Worm (Caenorhabditis elegans) whole organism, L4 larva: ENCODE measurements around the gene fbxa-38.

Experiments used
- F44E2.7 ChIP-seq: fragments of 200-800 bp; sonication (Bioruptor generic); IDR thresholded peaks from 2 replicates; pipeline ENCODE4 v2.1.2; 2022; ENCODE audit warnings: missing genetic modification characterization, missing compliant biosample characterization
- R02D3.7 ChIP-seq: fragments of 150-350 bp; sonication (generic microtip); optimal IDR thresholded peaks from 3 replicates; lab custom pipeline; 2014; ENCODE audit warnings: missing biosample characterization, missing genetic modification characterization
- Y105C5A.15 ChIP-seq: fragments of 200-800 bp; sonication (Bioruptor generic); IDR thresholded peaks from 2 replicates; pipeline ENCODE4 v1.3.6; 2022; ENCODE audit warnings: missing genetic modification characterization, missing compliant biosample characterization
- Y48G9A.11 ChIP-seq: fragments of 200-800 bp; sonication (Bioruptor generic); IDR thresholded peaks from 2 replicates; pipeline ENCODE4 v1.3.6; 2022; ENCODE audit warnings: missing genetic modification reagents, missing genetic modification characterization, missing compliant biosample characterization
- Y5F2A.4 ChIP-seq: fragments of 200-800 bp; sonication (Bioruptor generic); optimal IDR thresholded peaks from 2 replicates; lab custom pipeline; 2018; ENCODE audit warnings: mild to moderate bottlenecking, missing genetic modification characterization, missing compliant biosample characterization
- aha-1 ChIP-seq: fragments of 150-350 bp; peaks from one replicate; lab custom pipeline; 2014; ENCODE audit warnings: missing biosample characterization, missing genetic modification characterization
- ama-1 ChIP-seq: fragments of 150-350 bp; optimal IDR thresholded peaks from 2 replicates; lab custom pipeline; 2014; ENCODE audit warnings: inconsistent platforms, mixed read lengths
- ceh-28 ChIP-seq: fragments of 150-350 bp; optimal IDR thresholded peaks from 2 replicates; lab custom pipeline; 2014; ENCODE audit warnings: missing biosample characterization, missing genetic modification reagents, missing genetic modification characterization
- ceh-82 ChIP-seq: sonication (generic microtip); optimal IDR thresholded peaks from 2 replicates; lab custom pipeline; 2017; ENCODE audit warnings: missing biosample characterization, missing genetic modification characterization
- ces-1 ChIP-seq: fragments of 150-350 bp; sonication (generic microtip); optimal IDR thresholded peaks from 4 replicates; lab custom pipeline; 2014; ENCODE audit warnings: missing biosample characterization, missing genetic modification reagents, missing genetic modification characterization
- daf-8 ChIP-seq: fragments of 200-800 bp; sonication (Bioruptor generic); IDR thresholded peaks from 2 replicates; pipeline ENCODE4 v1.3.6; 2022; ENCODE audit warnings: missing genetic modification characterization, missing compliant biosample characterization
- fkh-10 ChIP-seq: fragments of 150-350 bp; optimal IDR thresholded peaks from 2 replicates; lab custom pipeline; 2014; ENCODE audit warnings: missing biosample characterization, missing genetic modification reagents, missing genetic modification characterization
- fos-1 ChIP-seq: fragments of 150-350 bp; optimal IDR thresholded peaks from 2 replicates; lab custom pipeline; 2014; ENCODE audit warnings: missing biosample characterization, missing genetic modification characterization
- hlh-30 ChIP-seq: sonication (generic microtip); optimal IDR thresholded peaks from 2 replicates; lab custom pipeline; 2017; ENCODE audit warnings: antibody characterized with exemption, mild to moderate bottlenecking, missing genetic modification characterization, missing compliant biosample characterization; ENCODE audit not compliant: insufficient read depth
- jun-1 ChIP-seq: fragments of 150-350 bp; optimal IDR thresholded peaks from 2 replicates; lab custom pipeline; 2014; ENCODE audit warnings: missing biosample characterization, missing genetic modification reagents, missing genetic modification characterization
- lin-15B ChIP-seq: fragments of 150-350 bp; sonication (generic microtip); optimal IDR thresholded peaks from 3 replicates; lab custom pipeline; 2014; ENCODE audit warnings: missing biosample characterization, missing genetic modification characterization
- lin-29 ChIP-seq: fragments of 200-800 bp; sonication (Bioruptor generic); IDR thresholded peaks from 2 replicates; pipeline ENCODE4 v1.3.6; 2022; ENCODE audit warnings: missing genetic modification reagents, missing genetic modification characterization, missing compliant biosample characterization
- lin-38 ChIP-seq: fragments of 200-800 bp; sonication (Bioruptor generic); IDR thresholded peaks from 2 replicates; pipeline ENCODE4 v1.3.6; 2022; ENCODE audit warnings: missing genetic modification reagents, missing genetic modification characterization, missing compliant biosample characterization
- lin-39 ChIP-seq: fragments of 150-350 bp; optimal IDR thresholded peaks from 2 replicates; lab custom pipeline; 2014; ENCODE audit warnings: missing biosample characterization, missing genetic modification reagents, missing genetic modification characterization
- lsy-2 ChIP-seq, 2 experiments: fragments of 150-350 bp in 1 of 2; sonication (generic microtip) in 1 of 2; optimal IDR thresholded peaks; 2 replicates each; lab custom pipeline; 2014 to 2017; ENCODE audit warnings: missing biosample characterization in 2 of 2, missing genetic modification characterization in 2 of 2
- mdl-1 ChIP-seq, 2 experiments: fragments of 150-350 bp in 1 of 2; sonication (generic microtip) in 1 of 2; optimal IDR thresholded peaks; 2 replicates each; lab custom pipeline; 2014 to 2017; ENCODE audit warnings: missing biosample characterization in 2 of 2, missing genetic modification characterization in 2 of 2
- mep-1 ChIP-seq: fragments of 150-350 bp; sonication (generic microtip); optimal IDR thresholded peaks from 3 replicates; lab custom pipeline; 2014; ENCODE audit warnings: missing biosample characterization, missing genetic modification characterization
- mes-2 ChIP-seq: sonication (generic microtip); optimal IDR thresholded peaks from 2 replicates; lab custom pipeline; 2016; ENCODE audit warnings: missing genotype, mild to moderate bottlenecking, missing genetic modification characterization, missing compliant biosample characterization; ENCODE audit not compliant: poor library complexity, severe bottlenecking
- mxl-2 ChIP-seq: fragments of 200-800 bp; sonication (Bioruptor generic); conservative IDR thresholded peaks from 2 replicates; pipeline ENCODE4 v1.3.6; 2022; ENCODE audit warnings: missing genetic modification reagents, missing genetic modification characterization, missing compliant biosample characterization
- mxl-3 ChIP-seq: fragments of 200-800 bp; sonication (Bioruptor generic); optimal IDR thresholded peaks from 2 replicates; lab custom pipeline; 2018; ENCODE audit warnings: mild to moderate bottlenecking, missing genetic modification characterization, missing compliant biosample characterization
- nhr-10 ChIP-seq: fragments of 150-350 bp; optimal IDR thresholded peaks from 2 replicates; lab custom pipeline; 2014; ENCODE audit warnings: missing biosample characterization, missing genetic modification characterization
- nhr-102 ChIP-seq: sonication (generic microtip); optimal IDR thresholded peaks from 2 replicates; lab custom pipeline; 2016; ENCODE audit warnings: mild to moderate bottlenecking, missing genetic modification characterization, moderate library complexity, missing compliant biosample characterization
- nhr-11 ChIP-seq: fragments of 150-350 bp; optimal IDR thresholded peaks from 2 replicates; lab custom pipeline; 2014; ENCODE audit warnings: missing biosample characterization, missing genetic modification characterization
- nhr-111 ChIP-seq: fragments of 200-800 bp; sonication (Bioruptor generic); optimal IDR thresholded peaks from 2 replicates; lab custom pipeline; 2018; ENCODE audit warnings: mild to moderate bottlenecking, missing genetic modification characterization, missing compliant biosample characterization
- nhr-237 ChIP-seq: sonication (generic microtip); optimal IDR thresholded peaks from 2 replicates; lab custom pipeline; 2017; ENCODE audit warnings: missing biosample characterization, missing genetic modification characterization
- nhr-25 ChIP-seq: sonication (generic microtip); optimal IDR thresholded peaks from 2 replicates; lab custom pipeline; 2017; ENCODE audit warnings: missing genetic modification characterization, mild to moderate bottlenecking, missing compliant biosample characterization, antibody characterized with exemption, moderate library complexity, borderline replicate concordance; ENCODE audit not compliant: insufficient read depth
- nhr-41 ChIP-seq: fragments of 200-800 bp; sonication (Bioruptor generic); IDR thresholded peaks from 2 replicates; pipeline ENCODE4 v1.3.6; 2022; ENCODE audit warnings: missing genetic modification reagents, missing genetic modification characterization, missing compliant biosample characterization
- nhr-42 ChIP-seq: fragments of 200-800 bp; sonication (Bioruptor generic); IDR thresholded peaks from 2 replicates; pipeline ENCODE4 v1.3.6; 2022; ENCODE audit warnings: missing genetic modification characterization, missing compliant biosample characterization
- nhr-48 ChIP-seq: sonication (generic microtip); optimal IDR thresholded peaks from 2 replicates; lab custom pipeline; 2016; ENCODE audit warnings: mild to moderate bottlenecking, missing genetic modification characterization, missing compliant biosample characterization
- nhr-6 ChIP-seq: fragments of 150-350 bp; optimal IDR thresholded peaks from 2 replicates; lab custom pipeline; 2014; ENCODE audit warnings: missing biosample characterization, missing genetic modification characterization
- nhr-76 ChIP-seq: fragments of 150-350 bp; optimal IDR thresholded peaks from 2 replicates; lab custom pipeline; 2014; ENCODE audit warnings: missing biosample characterization, missing genetic modification characterization
- nhr-77 ChIP-seq: fragments of 150-350 bp; optimal IDR thresholded peaks from 2 replicates; lab custom pipeline; 2014; ENCODE audit warnings: missing biosample characterization, missing genetic modification characterization
- php-3 ChIP-seq: fragments of 200-800 bp; sonication (Bioruptor generic); IDR thresholded peaks from 2 replicates; pipeline ENCODE4 v1.3.6; 2022; ENCODE audit warnings: missing genetic modification reagents, missing genetic modification characterization, missing compliant biosample characterization
- saeg-2 ChIP-seq: fragments of 200-800 bp; sonication (Bioruptor generic); IDR thresholded peaks from 2 replicates; pipeline ENCODE4 v1.3.6; 2022; ENCODE audit warnings: missing genetic modification reagents, missing genetic modification characterization, missing compliant biosample characterization
- sdz-12 ChIP-seq: fragments of 200-800 bp; sonication (Bioruptor generic); optimal IDR thresholded peaks from 2 replicates; lab custom pipeline; 2018; ENCODE audit warnings: mild to moderate bottlenecking, missing genetic modification characterization, missing compliant biosample characterization
- skn-1 ChIP-seq: fragments of 150-350 bp; optimal IDR thresholded peaks from 2 replicates; lab custom pipeline; 2014; ENCODE audit warnings: missing biosample characterization, missing genetic modification characterization
- snpc-4 ChIP-seq: fragments of 150-350 bp; optimal IDR thresholded peaks from 2 replicates; lab custom pipeline; 2014; ENCODE audit warnings: missing biosample characterization, missing genetic modification characterization
- unc-130 ChIP-seq: sonication (generic microtip); optimal IDR thresholded peaks from 2 replicates; lab custom pipeline; 2016; ENCODE audit warnings: missing genetic modification reagents, missing genetic modification characterization, missing compliant biosample characterization
- vab-7 ChIP-seq: fragments of 200-800 bp; sonication (Bioruptor generic); IDR thresholded peaks from 2 replicates; pipeline ENCODE4 v1.3.6; 2022; ENCODE audit warnings: missing genetic modification reagents, missing genetic modification characterization, missing compliant biosample characterization
- zfp-3 ChIP-seq: fragments of 200-800 bp; sonication (Bioruptor generic); conservative IDR thresholded peaks from 2 replicates; pipeline ENCODE4 v1.3.6; 2022; ENCODE audit warnings: missing genetic modification reagents, missing genetic modification characterization, missing compliant biosample characterization
- zip-11 ChIP-seq: fragments of 200-800 bp; sonication (Bioruptor generic); IDR thresholded peaks from 2 replicates; pipeline ENCODE4 v1.3.6; 2022; ENCODE audit warnings: missing genetic modification characterization, missing compliant biosample characterization

The fbxa-38 gene

ce11 chrIII:2224478-2224877 is at the start of gene fbxa-38:
TSS of gene fbxa-38 (plus strand) at chrIII:2224672.
- TF ChIP-seq skn-1 (tag; lab: Kevin White, UChicago) (no peak), lin-38 (GFP tag; lab: Robert Waterston, UW) (no peak), unc-130 (GFP tag; lab: Kevin White, UChicago) (no peak), lin-15B (tag; lab: Kevin White, UChicago) (no peak), saeg-2 (GFP tag; lab: Robert Waterston, UW) (no peak), nhr-42 (GFP tag; lab: Robert Waterston, UW) (no peak), nhr-48 (no peak), R02D3.7 (tag; lab: Kevin White, UChicago) (no peak), jun-1 (tag; lab: Kevin White, UChicago) (no peak), mep-1 (tag; lab: Kevin White, UChicago) (no peak), aha-1 (tag; lab: Kevin White, UChicago) (no peak), mxl-3 (GFP tag; lab: Kevin White, UChicago) (no peak), mdl-1 (tag; optimal IDR thresholded peaks at IDR 0.05; lab: Kevin White, UChicago) (no peak), F44E2.7 (GFP tag; lab: Robert Waterston, UW) (no peak), Y5F2A.4 (GFP tag; lab: Kevin White, UChicago) (no peak)

ce11 chrIII:2197706-2198105 is 26.8 kb upstream of the fbxa-38 start, which contains the start of gene C39B5.6:
TSS of gene C39B5.6 (plus strand) at chrIII:2198006.
- TF ChIP-seq mxl-3 (GFP tag; lab: Kevin White, UChicago) (no peak), nhr-6 (tag; lab: Kevin White, UChicago) (no peak), nhr-10 (tag; lab: Kevin White, UChicago) (no peak), nhr-11 (tag; lab: Kevin White, UChicago) (no peak), fkh-10 (no peak), zfp-3 (GFP tag; lab: Robert Waterston, UW) (no peak), jun-1 (tag; lab: Kevin White, UChicago) (no peak), ama-1 (no peak), sdz-12 (no peak), vab-7 (GFP tag; lab: Robert Waterston, UW) (no peak), php-3 (GFP tag; lab: Robert Waterston, UW) (no peak), ceh-28 (tag; lab: Kevin White, UChicago) (peak; percentile 16), nhr-237 (tag; lab: Kevin White, UChicago) (no peak), aha-1 (tag; lab: Kevin White, UChicago) (peak; percentile 57), Y48G9A.11 (no peak)

ce11 chrIII:2205155-2205554 is 19.3 kb upstream of the fbxa-38 start:
- TF ChIP-seq zip-11 (GFP tag; lab: Robert Waterston, UW) (no peak), nhr-102 (tag; lab: Kevin White, UChicago) (no peak), daf-8 (no peak), nhr-25 (tag; lab: Kevin White, UChicago) (no peak), lsy-2 (tag; optimal IDR thresholded peaks at IDR 0.05; lab: Kevin White, UChicago) (no peak), aha-1 (tag; lab: Kevin White, UChicago) (peak; percentile 37), nhr-111 (GFP tag; lab: Kevin White, UChicago) (no peak), ceh-82 (no peak), lin-38 (GFP tag; lab: Robert Waterston, UW) (no peak), nhr-48 (no peak), ces-1 (GFP tag; lab: Kevin White, UChicago) (no peak), ceh-28 (tag; lab: Kevin White, UChicago) (peak; percentile 93)

ce11 chrIII:2207864-2208263 is 16.6 kb upstream of the fbxa-38 start, which contains the start of gene C39B5.5:
TSS of gene C39B5.5 (plus strand) at chrIII:2208164.
- TF ChIP-seq snpc-4 (tag; lab: Kevin White, UChicago), result no peak
- no peak for TF ChIP-seq mes-2
- no peak for TF ChIP-seq hlh-30
- no peak for TF ChIP-seq nhr-11 (tag; lab: Kevin White, UChicago)
- TF ChIP-seq lin-39 (tag; lab: Kevin White, UChicago), result no peak
- no peak for TF ChIP-seq fos-1
- TF ChIP-seq nhr-76, result no peak
- no peak for TF ChIP-seq nhr-77 (tag; lab: Kevin White, UChicago)
- no peak for TF ChIP-seq mxl-2 (GFP tag; lab: Robert Waterston, UW)
- no peak for TF ChIP-seq Y105C5A.15
- no peak for TF ChIP-seq nhr-41 (GFP tag; lab: Robert Waterston, UW)
- TF ChIP-seq lin-29, result no peak
- TF ChIP-seq zip-11 (GFP tag; lab: Robert Waterston, UW), result no peak
